Worm (Caenorhabditis elegans) whole organism, L4/young adult: ENCODE measurements around the gene srx-12.

Source experiments
- W03F9.2 ChIP-seq: fragments of 150-350 bp; optimal IDR thresholded peaks from 2 replicates; lab custom pipeline; 2014; ENCODE audit warnings: missing biosample characterization, missing genetic modification characterization
- dao-5 ChIP-seq: sonication (generic microtip); optimal IDR thresholded peaks from 2 replicates; lab custom pipeline; 2016; ENCODE audit warnings: missing genotype, missing genetic modification characterization, moderate library complexity, missing compliant biosample characterization
- him-1 ChIP-seq: sonication (generic microtip); optimal IDR thresholded peaks from 2 replicates; lab custom pipeline; 2016; ENCODE audit warnings: missing genotype, missing genetic modification reagents, missing genetic modification characterization, missing compliant biosample characterization

Gene srx-12

DNA sequence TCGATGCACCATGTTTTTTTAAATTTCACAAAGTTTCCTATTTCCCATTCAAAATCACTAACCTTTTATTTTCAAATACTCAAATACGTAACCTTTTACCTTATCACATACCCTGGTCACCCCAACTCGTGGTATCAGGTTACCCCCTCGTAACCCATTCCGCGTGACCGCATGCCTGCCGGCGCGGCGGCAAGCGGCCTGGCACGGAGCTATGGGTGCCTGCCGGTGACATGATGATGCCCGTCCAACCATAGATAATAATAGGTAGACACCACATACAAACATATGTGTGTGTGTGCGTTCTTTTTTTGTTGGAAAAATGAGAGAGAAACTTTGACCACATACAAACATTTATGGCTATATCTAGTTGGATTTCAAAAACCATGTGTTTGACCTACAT, 19.8 kb downstream of the srx-12 start:
- TF ChIP-seq him-1 (tag; lab: Kevin White, UChicago), result no peak

DNA sequence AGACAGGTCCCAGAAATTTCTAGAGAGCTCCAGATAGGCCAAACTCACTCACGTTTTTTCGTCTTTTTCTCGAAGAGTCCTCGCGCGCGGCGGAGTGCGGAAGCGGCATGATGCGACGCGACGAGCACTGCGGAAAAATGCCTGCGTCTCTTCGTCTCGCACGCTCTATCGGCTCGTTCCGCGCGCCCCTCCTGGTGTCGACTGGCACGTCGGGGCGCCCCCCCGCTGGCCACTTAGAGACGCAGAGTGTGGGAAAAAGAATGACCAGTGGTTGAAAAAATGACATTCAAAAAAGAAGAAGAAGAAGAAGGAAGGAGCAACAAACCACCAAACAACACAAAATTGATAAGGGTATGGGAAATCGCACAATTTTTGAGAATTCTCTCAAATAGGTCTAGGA, 21.6 kb downstream of the srx-12 start, which contains the start of gene znf-782:
znf-782 (minus strand) TSS at position 96 of the 400 bp plus-strand sequence.
- TF ChIP-seq dao-5 (tag; lab: Kevin White, UChicago) (no peak), him-1 (tag; lab: Kevin White, UChicago) (no peak), W03F9.2 (tag; lab: Kevin White, UChicago) (no peak)

- TF ChIP-seq W03F9.2 (tag; lab: Kevin White, UChicago), result no peak
- TF ChIP-seq dao-5 (tag; lab: Kevin White, UChicago), result no peak
- no peak for TF ChIP-seq him-1 (tag; lab: Kevin White, UChicago)
Measured at ce11 chrIV:1068730-1069244, 23.0 kb downstream of the srx-12 start.

DNA sequence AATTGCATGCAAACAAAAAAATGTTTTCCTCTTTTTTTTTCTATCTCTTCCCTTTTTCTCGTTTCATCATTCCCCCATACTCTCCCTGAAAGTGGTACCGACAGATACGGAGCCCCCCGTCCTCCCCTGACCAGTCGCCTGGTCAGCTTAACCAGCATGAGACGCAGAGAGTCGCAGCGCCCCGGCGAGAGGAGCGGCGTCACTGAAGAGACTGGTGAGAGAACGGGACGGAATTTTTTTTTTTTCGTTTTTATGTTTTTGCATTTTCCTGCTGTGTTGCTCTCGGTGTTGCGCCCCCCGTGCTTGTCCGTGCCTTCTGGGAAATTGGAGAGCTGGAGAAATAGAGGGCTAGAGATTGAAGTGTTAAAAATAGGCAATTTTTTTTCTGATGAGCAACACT, 24.6 kb downstream of the srx-12 start:
- TF ChIP-seq dao-5 (tag; lab: Kevin White, UChicago), result no peak
- peak; percentile 14 for TF ChIP-seq W03F9.2 (tag; lab: Kevin White, UChicago)
- peak; percentile 77 for TF ChIP-seq him-1 (tag; lab: Kevin White, UChicago)

DNA sequence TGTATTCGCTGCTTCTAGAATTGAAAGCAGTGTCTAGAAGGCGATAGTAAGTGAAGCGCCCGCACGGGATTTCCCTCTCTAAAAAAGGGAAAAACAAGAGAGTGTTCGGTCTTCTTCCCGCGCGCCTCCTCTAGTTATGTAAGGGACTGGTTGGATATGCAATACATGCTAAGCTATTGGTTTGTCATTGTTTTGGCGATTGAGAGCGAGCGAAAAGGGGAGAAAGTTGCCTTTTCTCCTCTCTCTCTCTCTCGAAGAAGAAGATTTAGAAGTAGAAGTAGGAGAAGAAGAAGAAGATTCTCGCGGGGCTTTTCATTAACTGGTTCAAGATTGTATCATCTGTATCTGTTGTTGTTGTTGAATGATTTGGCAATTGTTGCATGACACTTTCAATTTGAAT, 28.3 kb downstream of the srx-12 start:
- TF ChIP-seq him-1 (tag; lab: Kevin White, UChicago), result no peak
- TF ChIP-seq dao-5 (tag; lab: Kevin White, UChicago), result no peak
- no peak for TF ChIP-seq W03F9.2 (tag; lab: Kevin White, UChicago)

ce11 chrIV:1075484-1075883, 29.7 kb downstream of the srx-12 start:
- TF ChIP-seq dao-5 (tag; lab: Kevin White, UChicago) (no peak), W03F9.2 (tag; lab: Kevin White, UChicago) (no peak), him-1 (tag; lab: Kevin White, UChicago) (no peak)

DNA sequence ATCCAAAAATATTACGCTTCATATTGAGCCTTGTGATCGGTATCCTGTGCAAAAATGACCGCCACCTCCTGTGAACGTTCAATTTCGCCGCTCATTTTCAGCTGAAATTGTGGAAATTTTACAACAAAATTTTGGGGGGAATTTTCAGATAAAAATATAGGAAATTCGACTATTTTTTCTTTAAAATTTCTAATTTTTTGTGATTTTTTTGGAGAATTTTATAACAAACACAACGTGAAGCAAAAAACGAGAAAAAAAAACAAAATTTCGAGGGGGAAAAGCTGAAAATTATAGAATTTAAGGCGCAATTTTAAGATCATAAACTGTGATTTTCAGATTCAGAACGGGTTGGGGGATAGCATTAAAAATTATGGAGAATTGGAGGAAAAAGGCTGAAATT, 41.1 kb downstream of the srx-12 start, which contains the start of gene csn-4:
csn-4 (minus strand) TSS at position 101 of the 400 bp plus-strand sequence.
- TF ChIP-seq him-1 (tag; lab: Kevin White, UChicago) (no peak), W03F9.2 (tag; lab: Kevin White, UChicago) (no peak), dao-5 (tag; lab: Kevin White, UChicago) (no peak)

DNA sequence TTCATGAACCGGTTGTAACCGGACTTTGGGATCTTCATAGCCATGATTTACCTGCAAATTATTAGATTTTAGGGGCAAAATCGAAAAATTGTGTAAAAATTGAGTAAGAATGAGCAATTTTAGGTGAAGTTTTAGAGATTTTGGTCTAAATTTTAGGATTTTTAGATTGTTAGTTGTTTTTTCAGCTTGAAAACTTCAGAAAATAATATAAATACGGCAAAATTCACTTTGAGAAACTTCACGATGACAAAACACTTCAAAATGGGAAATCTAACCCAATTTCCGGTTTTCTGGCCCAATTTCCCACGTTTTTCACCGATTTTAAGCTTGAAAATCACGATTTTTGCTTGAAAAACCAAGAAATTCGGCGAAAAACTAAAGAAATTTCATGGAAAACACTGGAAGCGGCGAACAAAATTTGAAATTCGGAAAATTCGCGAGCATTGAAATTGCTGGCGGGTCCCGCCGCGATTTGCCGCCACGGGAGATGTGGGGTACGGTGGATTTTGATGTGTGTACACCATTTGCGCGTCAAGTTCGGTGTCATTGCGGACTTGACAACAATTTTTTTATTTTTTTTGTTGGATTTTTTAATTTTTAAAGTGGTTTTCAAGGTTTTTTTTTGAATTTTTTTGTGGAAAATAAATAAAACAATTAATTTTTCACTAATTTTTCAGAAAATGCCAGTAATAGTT, 48.2 kb downstream of the srx-12 start, which contains the start of the genes cct-8 and Y55F3AR.2:
cct-8 (minus strand) TSS at position 51 of the 695 bp plus-strand sequence.
Y55F3AR.2 (plus strand) TSS at position 672 of the 695 bp plus-strand sequence.
- TF ChIP-seq W03F9.2 (tag; lab: Kevin White, UChicago) (peak; percentile 97), dao-5 (tag; lab: Kevin White, UChicago) (no peak), him-1 (tag; lab: Kevin White, UChicago) (peak; percentile 94)

DNA sequence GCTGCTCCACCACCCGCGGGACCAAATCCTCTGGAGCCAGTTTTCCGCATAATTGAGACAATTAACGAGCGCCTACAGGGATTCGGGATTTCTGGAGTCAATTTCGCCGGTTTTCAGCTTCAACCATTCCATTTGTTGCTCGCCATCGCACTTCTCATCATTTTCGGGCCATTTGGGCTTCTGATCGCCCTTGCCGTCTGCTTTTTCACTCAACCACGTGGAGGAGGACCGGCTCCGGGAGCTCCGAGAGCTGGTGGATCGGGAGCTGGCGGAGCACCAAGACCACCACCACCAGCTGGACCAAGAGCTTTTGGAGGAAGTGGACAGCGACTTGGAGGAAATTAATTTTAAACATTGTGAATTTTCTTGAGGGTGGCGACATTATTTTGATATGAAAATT, 50.4 kb downstream of the srx-12 start:
- no peak for TF ChIP-seq dao-5 (tag; lab: Kevin White, UChicago)
- no peak for TF ChIP-seq him-1 (tag; lab: Kevin White, UChicago)
- TF ChIP-seq W03F9.2 (tag; lab: Kevin White, UChicago), result no peak

DNA sequence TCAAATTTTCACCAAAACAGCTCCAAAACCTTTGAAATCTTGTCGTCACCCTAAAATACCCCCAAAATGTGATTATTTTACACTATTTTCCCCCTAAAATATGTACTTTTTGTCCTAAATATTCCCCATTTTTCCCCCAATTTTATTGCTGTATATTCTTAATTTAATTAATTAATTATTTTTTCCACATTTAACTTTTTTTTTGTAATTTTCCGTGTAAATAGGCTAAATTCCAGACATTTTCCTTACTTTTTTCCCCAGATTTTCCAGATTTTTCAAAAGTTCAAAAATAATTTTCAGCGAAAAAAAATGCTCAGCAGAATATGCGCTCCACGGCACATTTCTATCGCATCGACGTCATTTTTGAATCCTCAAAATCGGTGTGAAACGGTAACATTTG, 51.4 kb downstream of the srx-12 start, which contains the start of gene cox-18:
cox-18 (plus strand) TSS at position 301 of the 400 bp plus-strand sequence.
- TF ChIP-seq dao-5 (tag; lab: Kevin White, UChicago) (no peak), him-1 (tag; lab: Kevin White, UChicago) (no peak), W03F9.2 (tag; lab: Kevin White, UChicago) (no peak)
